Worm (Caenorhabditis elegans) whole organism, young adult: ENCODE results near the gene K07E3.4.

ENCODE experiments used
- D2030.7 ChIP-seq: fragments of 200-800 bp; sonication (Bioruptor generic); IDR thresholded peaks from 2 replicates; pipeline ENCODE4 v1.3.6; 2022; ENCODE audit warnings: missing genetic modification reagents, missing genetic modification characterization, missing compliant biosample characterization
- F37B4.10 ChIP-seq: fragments of 200-800 bp; sonication (Bioruptor generic); IDR thresholded peaks from 2 replicates; pipeline ENCODE4 v1.3.6; 2022; ENCODE audit warnings: missing genetic modification characterization, missing compliant biosample characterization
- F39B2.1 ChIP-seq: fragments of 200-800 bp; sonication (Bioruptor generic); IDR thresholded peaks from 2 replicates; pipeline ENCODE4 v1.3.6; 2022; ENCODE audit warnings: missing genetic modification reagents, missing genetic modification characterization, missing compliant biosample characterization
- K11D2.4 ChIP-seq: fragments of 200-800 bp; sonication (Bioruptor generic); IDR thresholded peaks from 2 replicates; pipeline ENCODE4 v1.3.6; 2022; ENCODE audit warnings: missing genetic modification reagents, missing genetic modification characterization, missing compliant biosample characterization
- Y56A3A.18 ChIP-seq: fragments of 200-800 bp; sonication (Bioruptor generic); IDR thresholded peaks from 2 replicates; pipeline ENCODE4 v1.3.6; 2022; ENCODE audit warnings: missing genetic modification reagents, missing genetic modification characterization, missing compliant biosample characterization
- Y67H2A.10 ChIP-seq: fragments of 200-800 bp; sonication (Bioruptor generic); conservative IDR thresholded peaks from 2 replicates; pipeline ENCODE4 v1.3.6; 2022; ENCODE audit warnings: missing genetic modification reagents, missing genetic modification characterization, missing compliant biosample characterization
- aptf-2 ChIP-seq: fragments of 200-800 bp; sonication (Bioruptor generic); conservative IDR thresholded peaks from 2 replicates; pipeline ENCODE4 v1.3.6; 2022; ENCODE audit warnings: missing genetic modification reagents, missing genetic modification characterization, missing compliant biosample characterization
- athp-1 ChIP-seq: sonication (generic microtip); optimal IDR thresholded peaks from 2 replicates; lab custom pipeline; 2017; ENCODE audit warnings: mild to moderate bottlenecking, missing genetic modification characterization, missing compliant biosample characterization
- ceh-27 ChIP-seq: fragments of 200-800 bp; sonication (Bioruptor generic); optimal IDR thresholded peaks from 2 replicates; lab custom pipeline; 2018; ENCODE audit warnings: mild to moderate bottlenecking, missing genetic modification characterization, moderate library complexity, missing compliant biosample characterization
- dox-1 ChIP-seq: fragments of 200-800 bp; sonication (Bioruptor generic); IDR thresholded peaks from 2 replicates; pipeline ENCODE4 v1.3.6; 2022; ENCODE audit warnings: missing genetic modification reagents, missing genetic modification characterization, missing compliant biosample characterization
- dpl-1 ChIP-seq: fragments of 150-350 bp; optimal IDR thresholded peaks from 2 replicates; lab custom pipeline; 2014; ENCODE audit warnings: missing biosample characterization, missing genetic modification reagents, missing genetic modification characterization
- efl-1 ChIP-seq: fragments of 150-350 bp; optimal IDR thresholded peaks from 2 replicates; lab custom pipeline; 2014; ENCODE audit warnings: missing biosample characterization, missing genetic modification reagents, missing genetic modification characterization
- egrh-3 ChIP-seq: fragments of 200-800 bp; sonication (Bioruptor generic); IDR thresholded peaks from 2 replicates; pipeline ENCODE4 v1.3.6; 2022; ENCODE audit warnings: missing genetic modification reagents, missing genetic modification characterization, missing compliant biosample characterization
- ekl-4 ChIP-seq: fragments of 200-800 bp; sonication (Bioruptor generic); IDR thresholded peaks from 2 replicates; pipeline ENCODE4 v1.3.6; 2022; ENCODE audit warnings: missing genetic modification reagents, missing genetic modification characterization, missing compliant biosample characterization
- ets-4 ChIP-seq: fragments of 200-800 bp; sonication (Bioruptor generic); optimal IDR thresholded peaks from 2 replicates; lab custom pipeline; 2018; ENCODE audit warnings: mild to moderate bottlenecking, missing genetic modification characterization, missing compliant biosample characterization
- fkh-3 ChIP-seq: sonication (generic microtip); optimal IDR thresholded peaks from 2 replicates; lab custom pipeline; 2016; ENCODE audit warnings: mild to moderate bottlenecking, missing genetic modification characterization, missing compliant biosample characterization
- gei-17 ChIP-seq: fragments of 200-800 bp; sonication (Bioruptor generic); optimal IDR thresholded peaks from 2 replicates; lab custom pipeline; 2018; ENCODE audit warnings: mild to moderate bottlenecking, missing genetic modification characterization, missing compliant biosample characterization
- hmg-1.2 ChIP-seq: fragments of 200-800 bp; sonication (Bioruptor generic); IDR thresholded peaks from 2 replicates; pipeline ENCODE4 v1.3.6; 2022; ENCODE audit warnings: missing genetic modification reagents, missing genetic modification characterization, missing compliant biosample characterization
- hrde-1 ChIP-seq: sonication (generic microtip); optimal IDR thresholded peaks from 2 replicates; lab custom pipeline; 2016; ENCODE audit warnings: missing genetic modification characterization, mild to moderate bottlenecking, missing compliant biosample characterization, moderate library complexity, missing genotype, missing genetic modification reagents, borderline replicate concordance
- hsf-1 ChIP-seq: fragments of 200-800 bp; sonication (Bioruptor generic); IDR thresholded peaks from 2 replicates; pipeline ENCODE4 v1.3.6; 2022; ENCODE audit warnings: missing genetic modification reagents, missing genetic modification characterization, missing compliant biosample characterization
- let-607 ChIP-seq, 2 experiments: fragments of 200-800 bp in 1 of 2; sonication (Bioruptor generic) in 1 of 2; sonication (generic microtip) in 1 of 2; optimal IDR thresholded peaks; 2 replicates each; lab custom pipeline; 2016 to 2018; ENCODE audit warnings: mild to moderate bottlenecking in 2 of 2, missing compliant biosample characterization in 2 of 2, missing genetic modification characterization in 2 of 2, moderate library complexity in 2 of 2, missing genotype in 1 of 2
- lin-35 ChIP-seq, 3 experiments: fragments of 150-350 bp in 2 of 3; sonication (generic microtip) in 1 of 3; optimal IDR thresholded peaks; 2 replicates each; lab custom pipeline; 2014 to 2018; ENCODE audit warnings: missing biosample characterization in 3 of 3, missing genetic modification characterization in 3 of 3, missing genetic modification reagents in 3 of 3
- lin-40 ChIP-seq: sonication (generic microtip); optimal IDR thresholded peaks from 2 replicates; lab custom pipeline; 2016; ENCODE audit warnings: missing genetic modification characterization, mild to moderate bottlenecking, missing compliant biosample characterization, missing genotype, missing genetic modification reagents
- lir-1 ChIP-seq: fragments of 200-800 bp; sonication (Bioruptor generic); conservative IDR thresholded peaks from 2 replicates; pipeline ENCODE4 v1.3.6; 2022; ENCODE audit warnings: missing genetic modification reagents, missing genetic modification characterization, missing compliant biosample characterization
- lsl-1 ChIP-seq: fragments of 200-800 bp; sonication (Bioruptor generic); optimal IDR thresholded peaks from 2 replicates; lab custom pipeline; 2018; ENCODE audit warnings: mild to moderate bottlenecking, missing genetic modification characterization, moderate library complexity, missing compliant biosample characterization
- madf-10 ChIP-seq: sonication (generic microtip); optimal IDR thresholded peaks from 2 replicates; lab custom pipeline; 2016; ENCODE audit warnings: mild to moderate bottlenecking, missing genetic modification characterization, missing compliant biosample characterization
- madf-6 ChIP-seq: fragments of 200-800 bp; sonication (Bioruptor generic); IDR thresholded peaks from 2 replicates; pipeline ENCODE4 v1.3.6; 2022; ENCODE audit warnings: missing genetic modification reagents, missing genetic modification characterization, missing compliant biosample characterization
- mes-4 ChIP-seq: sonication (generic microtip); optimal IDR thresholded peaks from 2 replicates; lab custom pipeline; 2016; ENCODE audit warnings: missing genotype, missing genetic modification characterization, missing compliant biosample characterization
- nfya-1 ChIP-seq: sonication (generic microtip); optimal IDR thresholded peaks from 2 replicates; lab custom pipeline; 2017; ENCODE audit warnings: antibody characterized with exemption, missing compliant biosample characterization, missing genetic modification characterization, borderline replicate concordance; ENCODE audit not compliant: insufficient read depth
- nhr-120 ChIP-seq: fragments of 200-800 bp; sonication (Bioruptor generic); IDR thresholded peaks from 2 replicates; pipeline ENCODE4 v1.3.6; 2022; ENCODE audit warnings: missing genetic modification characterization, missing compliant biosample characterization
- pha-4 ChIP-seq: fragments of 150-350 bp; sonication (generic microtip); optimal IDR thresholded peaks from 2 replicates; lab custom pipeline; 2014; ENCODE audit warnings: missing biosample characterization, missing genetic modification reagents, missing genetic modification characterization
- repo-1 ChIP-seq: sonication (generic microtip); optimal IDR thresholded peaks from 2 replicates; lab custom pipeline; 2017; ENCODE audit warnings: mild to moderate bottlenecking, missing genetic modification characterization, missing compliant biosample characterization
- sdz-38 ChIP-seq: sonication (generic microtip); optimal IDR thresholded peaks from 2 replicates; lab custom pipeline; 2016; ENCODE audit warnings: missing genotype, missing genetic modification characterization, missing compliant biosample characterization
- snpc-3.4 ChIP-seq: sonication (generic microtip); optimal IDR thresholded peaks from 2 replicates; lab custom pipeline; 2017; ENCODE audit warnings: missing genetic modification characterization, mild to moderate bottlenecking, missing compliant biosample characterization, antibody characterized with exemption, moderate library complexity, missing genotype, missing genetic modification reagents
- tbp1 ChIP-seq: fragments of 200-800 bp; sonication (Bioruptor generic); optimal IDR thresholded peaks from 2 replicates; lab custom pipeline; 2018; ENCODE audit warnings: mild to moderate bottlenecking, missing genetic modification characterization, missing compliant biosample characterization
- tbx-9 ChIP-seq: sonication (generic microtip); optimal IDR thresholded peaks from 2 replicates; lab custom pipeline; 2016; ENCODE audit warnings: borderline replicate concordance, missing genetic modification characterization, inconsistent platforms, missing compliant biosample characterization
- tlf-1 ChIP-seq: fragments of 200-800 bp; sonication (Bioruptor generic); optimal IDR thresholded peaks from 2 replicates; lab custom pipeline; 2018; ENCODE audit warnings: mild to moderate bottlenecking, missing genetic modification characterization, missing compliant biosample characterization
- unc-130 ChIP-seq: sonication (generic microtip); optimal IDR thresholded peaks from 2 replicates; lab custom pipeline; 2016; ENCODE audit warnings: missing genetic modification reagents, missing genetic modification characterization, missing compliant biosample characterization
- ztf-25 ChIP-seq: fragments of 200-800 bp; sonication (Bioruptor generic); IDR thresholded peaks from 2 replicates; pipeline ENCODE4 v1.3.6; 2022; ENCODE audit warnings: missing genetic modification reagents, missing genetic modification characterization, missing compliant biosample characterization

The K07E3.4 gene

DNA sequence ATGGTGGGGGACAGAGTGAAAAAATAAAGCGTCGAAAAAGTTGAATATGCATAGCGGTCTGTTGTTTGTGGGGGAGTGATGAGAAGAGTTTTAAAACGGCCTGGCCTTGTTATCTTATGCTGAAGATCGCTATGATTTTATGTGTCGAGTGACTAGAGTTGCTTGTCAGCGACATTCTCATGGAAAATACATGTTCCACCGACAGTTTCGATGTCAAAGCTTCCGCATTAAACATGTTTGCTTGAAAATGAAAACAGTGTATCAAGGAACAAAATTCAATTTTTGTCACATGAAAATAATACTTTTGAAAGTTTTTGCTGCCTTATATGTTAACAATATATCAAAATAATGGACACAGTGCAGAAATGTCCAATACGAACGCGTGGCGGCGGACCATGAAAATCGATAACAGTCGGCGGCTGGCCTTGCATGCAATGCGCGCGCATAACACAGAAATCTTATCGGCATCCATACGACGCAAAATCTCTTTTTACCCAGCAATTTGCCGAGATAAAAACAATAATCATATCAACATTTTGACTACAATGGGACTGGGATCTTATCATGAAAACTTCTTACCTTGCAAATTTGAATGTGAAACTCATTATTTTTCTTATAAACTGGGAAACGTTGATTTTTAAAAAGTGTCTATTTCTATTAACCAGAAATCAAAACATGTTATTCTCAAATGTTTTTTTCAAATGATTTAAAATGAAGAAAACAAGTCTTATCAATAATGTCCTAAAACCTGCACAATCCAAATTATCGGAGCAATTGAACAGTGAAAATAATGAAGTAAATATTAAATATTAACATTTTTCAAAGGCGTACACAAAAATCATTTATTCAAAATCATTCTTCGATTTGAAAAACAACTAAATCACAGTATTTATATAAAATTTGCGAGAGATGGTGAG lies 3.2 kb upstream of the K07E3.4 start (continued):
- no peak for TF ChIP-seq pha-4 (tag; lab: Kevin White, UChicago)
- no peak for TF ChIP-seq gei-17 (GFP tag; lab: Kevin White, UChicago)
- TF ChIP-seq nfya-1 (tag; lab: Kevin White, UChicago) = no peak
- TF ChIP-seq unc-130 (GFP tag; lab: Kevin White, UChicago) = no peak
- no peak for TF ChIP-seq dpl-1
- no peak for TF ChIP-seq madf-10 (tag; lab: Kevin White, UChicago)
- no peak for TF ChIP-seq sdz-38 (tag; lab: Kevin White, UChicago)
- TF ChIP-seq lin-35 (GFP tag; optimal IDR thresholded peaks at IDR 0.05; lab: Kevin White, UChicago) = no peak
- TF ChIP-seq F39B2.1 (GFP tag; lab: Robert Waterston, UW) = no peak

ce11 chrX:8086450-8086724 lies 2.6 kb upstream of the K07E3.4 start, which contains the start of gene dao-3:
Gene dao-3, minus strand, starts transcription at chrX:8086550.
- TF ChIP-seq madf-6 (GFP tag; lab: Robert Waterston, UW) = no peak
- no peak for TF ChIP-seq D2030.7 (GFP tag; lab: Robert Waterston, UW)
- TF ChIP-seq, all 124 proteins: peak for 0

DNA sequence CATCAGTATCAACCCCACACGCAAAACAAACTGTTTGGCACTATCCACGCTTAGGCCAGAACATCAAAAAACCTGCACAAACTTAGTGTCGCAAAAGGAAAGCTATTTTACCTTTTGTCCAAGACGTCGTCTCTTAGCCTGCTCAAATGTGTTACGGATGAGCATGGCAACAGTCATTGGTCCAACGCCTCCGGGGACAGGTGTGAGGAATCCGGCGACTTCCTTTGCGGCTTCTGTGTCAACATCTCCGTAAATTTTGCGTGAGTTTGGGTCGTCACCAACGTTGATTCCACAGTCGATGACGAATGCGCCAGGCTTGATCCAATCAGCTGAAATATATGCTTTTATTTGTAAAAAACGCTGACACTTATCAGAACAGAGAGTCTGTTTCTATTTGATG lies 851 bp upstream of the K07E3.4 start:
- TF ChIP-seq fkh-3 (tag; lab: Kevin White, UChicago) (no peak), tbp1 (GFP tag; lab: Kevin White, UChicago) (no peak), Y56A3A.18 (GFP tag; lab: Robert Waterston, UW) (no peak), dox-1 (GFP tag; lab: Robert Waterston, UW) (no peak), lsl-1 (GFP tag; lab: Kevin White, UChicago) (no peak), lir-1 (GFP tag; lab: Robert Waterston, UW) (no peak), tlf-1 (GFP tag; lab: Kevin White, UChicago) (no peak), efl-1 (GFP tag; lab: Kevin White, UChicago) (no peak), lin-35 (GFP tag; optimal IDR thresholded peaks at IDR 0.05; lab: Kevin White, UChicago) (no peak), ekl-4 (GFP tag; lab: Robert Waterston, UW) (no peak), athp-1 (tag; lab: Kevin White, UChicago) (no peak), F37B4.10 (no peak), K11D2.4 (GFP tag; lab: Robert Waterston, UW) (no peak), aptf-2 (GFP tag; lab: Robert Waterston, UW) (no peak), lin-40 (tag; lab: Kevin White, UChicago) (no peak), hsf-1 (GFP tag; lab: Robert Waterston, UW) (no peak), hrde-1 (tag; lab: Kevin White, UChicago) (no peak)

ce11 chrX:8083330-8083729 lies 488 bp downstream of the K07E3.4 start:
- TF ChIP-seq mes-4 (tag; lab: Kevin White, UChicago) (no peak), tbx-9 (tag; lab: Kevin White, UChicago) (no peak), nhr-120 (GFP tag; lab: Robert Waterston, UW) (no peak)
- TF ChIP-seq, all 124 proteins: peak for 0

DNA sequence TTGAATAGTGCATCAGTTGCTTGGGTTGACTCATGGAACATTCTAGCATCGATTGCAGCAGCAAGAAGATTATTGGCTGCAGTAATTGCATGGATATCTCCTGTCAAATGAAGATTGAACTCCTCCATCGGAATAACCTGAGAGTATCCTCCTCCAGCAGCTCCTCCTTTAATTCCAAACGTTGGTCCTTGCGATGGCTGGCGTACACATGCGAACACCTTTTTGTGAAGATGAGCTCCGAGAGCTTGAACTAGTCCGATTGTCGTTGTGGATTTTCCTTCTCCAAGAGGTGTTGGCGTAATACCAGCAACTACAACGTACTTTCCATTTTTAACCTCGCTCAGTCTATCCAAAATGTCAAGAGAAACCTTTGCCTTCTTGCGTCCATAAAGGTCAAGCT lies 1.1 kb downstream of the K07E3.4 start:
- no peak for TF ChIP-seq let-607 (tag; optimal IDR thresholded peaks at IDR 0.05; lab: Kevin White, UChicago)
- TF ChIP-seq snpc-3.4 = no peak
- TF ChIP-seq hmg-1.2 (GFP tag; lab: Robert Waterston, UW) = no peak
- no peak for TF ChIP-seq repo-1 (tag; lab: Kevin White, UChicago)
- TF ChIP-seq ets-4 (GFP tag; lab: Kevin White, UChicago) = no peak
- TF ChIP-seq ztf-25 (GFP tag; lab: Robert Waterston, UW) = no peak
- no peak for TF ChIP-seq Y56A3A.18 (GFP tag; lab: Robert Waterston, UW)
- TF ChIP-seq ceh-27 (GFP tag; lab: Kevin White, UChicago) = no peak
- no peak for TF ChIP-seq egrh-3 (GFP tag; lab: Robert Waterston, UW)
- no peak for TF ChIP-seq Y67H2A.10
- TF ChIP-seq, all 124 proteins: peak for 0
